Fruit fly (Drosophila melanogaster): ENCODE measurements around the gene CG45116.

- TF ChIP-seq lola (GFP tag; optimal IDR thresholded peaks at IDR 0.05) (no peak), psq (GFP tag; optimal IDR thresholded peaks at IDR 0.05) (peak; percentile 89)
Observed at dm6 chr3L:22741389-22742120, 42.3 kb downstream of the CG45116 start, which contains the start of gene CG7369.
